Fruit fly (Drosophila melanogaster): ENCODE results near the gene CG14339.

- no peak for TF ChIP-seq CTCF (optimal IDR thresholded peaks at IDR 0.05)
- no peak for TF ChIP-seq CG8478 (optimal IDR thresholded peaks at IDR 0.05)
Measured at dm6 chr2L:1121942-1122710, 13.8 kb downstream of the CG14339 start.
